Fruit fly (Drosophila melanogaster): ENCODE data around the gene CG7131.

Gene CG7131

DNA sequence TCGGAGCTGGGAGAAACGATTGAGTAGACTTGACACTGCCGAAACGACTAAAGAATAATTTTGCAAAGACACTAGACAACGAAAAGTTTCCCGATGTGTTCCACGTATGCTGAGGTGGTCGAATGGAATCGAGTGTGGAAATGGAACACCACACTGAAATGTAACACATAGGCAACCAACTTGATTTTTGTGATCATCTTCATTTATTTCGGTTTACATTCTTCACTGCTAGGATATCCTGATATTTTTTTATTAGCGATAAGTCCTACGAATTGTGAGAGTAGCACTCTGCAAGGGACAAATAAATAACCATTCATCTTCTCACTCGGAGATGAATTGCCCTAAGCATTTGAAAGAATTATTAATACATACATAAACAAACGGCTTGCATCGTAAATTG lies at the start of gene CG7131:
CG7131 (minus strand) TSS at position 101 of the 400 bp plus-strand sequence.
- TF ChIP-seq insv (optimal IDR thresholded peaks at IDR 0.05): no peak
- TF ChIP-seq psq (optimal IDR thresholded peaks at IDR 0.05): no peak

DNA sequence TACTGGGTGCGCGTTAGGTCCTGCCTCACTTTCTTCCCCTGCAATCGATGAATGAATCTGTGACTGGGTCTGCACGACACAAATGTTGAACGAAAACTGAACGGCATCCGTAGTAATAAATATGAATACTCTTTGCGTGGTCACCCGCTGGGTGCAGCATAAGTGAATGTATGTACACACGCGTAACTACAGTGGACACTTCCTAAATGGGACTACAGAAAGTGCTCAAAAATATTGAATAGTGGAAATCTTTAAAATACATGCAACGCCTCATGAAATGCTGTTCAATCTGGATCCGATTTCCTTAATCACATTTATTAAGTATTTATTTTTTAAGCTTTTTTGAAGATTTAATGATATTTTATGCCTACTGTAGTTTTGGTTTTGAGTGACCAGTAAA lies 40.3 kb upstream of the CG7131 start, which contains the start of gene naz:
naz (minus strand) TSS at position 101 of the 400 bp plus-strand sequence.
- TF ChIP-seq insv (optimal IDR thresholded peaks at IDR 0.05) (no peak), h (optimal IDR thresholded peaks at IDR 0.05) (no peak), Myc (optimal IDR thresholded peaks at IDR 0.05) (no peak), psq (optimal IDR thresholded peaks at IDR 0.05) (no peak), ttk (optimal IDR thresholded peaks at IDR 0.05) (no peak), Sin3A (optimal IDR thresholded peaks at IDR 0.05) (no peak)

DNA sequence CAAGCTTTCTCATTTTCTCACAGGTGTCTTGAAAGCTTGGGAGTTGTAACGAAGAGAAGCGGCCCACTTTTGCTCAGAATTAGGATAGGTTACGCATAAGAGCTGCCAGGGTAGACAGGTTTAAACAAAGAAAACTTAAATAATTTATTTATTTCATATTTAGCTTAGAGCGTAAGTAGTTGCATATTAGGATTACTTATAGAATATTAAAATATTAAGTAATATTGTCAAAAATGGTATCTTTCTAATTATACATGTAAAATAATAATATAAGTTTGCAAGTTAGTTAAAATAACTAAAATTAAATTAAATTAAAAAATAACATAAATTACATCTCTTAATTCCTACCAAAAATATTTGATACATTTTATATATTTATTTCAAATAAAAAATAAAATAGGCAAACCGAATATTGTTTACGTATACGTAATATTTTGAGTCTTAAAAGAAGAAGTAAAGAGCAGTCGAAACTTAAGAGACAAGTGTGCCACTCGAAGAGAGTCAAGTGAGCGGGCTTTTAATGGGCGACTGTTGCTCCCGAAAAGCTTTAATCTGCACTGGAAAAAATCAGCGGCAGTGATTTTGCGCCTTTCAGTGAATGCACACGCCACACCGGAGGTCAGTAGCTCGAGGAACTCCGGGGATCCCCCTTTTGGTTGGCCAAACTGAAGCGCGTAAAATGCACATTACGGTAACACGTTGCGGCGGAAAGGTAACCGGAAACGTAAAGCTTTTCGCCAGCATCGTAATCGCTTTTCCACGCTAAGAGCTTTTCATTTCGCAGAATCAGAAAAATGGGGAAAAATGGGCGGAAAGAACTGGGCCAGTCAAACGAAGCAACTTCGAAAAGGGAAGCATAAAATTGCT lies 26.5 kb upstream of the CG7131 start:
- TF ChIP-seq Sin3A (optimal IDR thresholded peaks at IDR 0.05) (no peak), insv (optimal IDR thresholded peaks at IDR 0.05) (no peak), psq (optimal IDR thresholded peaks at IDR 0.05) (no peak), ttk (optimal IDR thresholded peaks at IDR 0.05) (no peak), h (optimal IDR thresholded peaks at IDR 0.05) (no peak), Myc (optimal IDR thresholded peaks at IDR 0.05) (no peak)

DNA sequence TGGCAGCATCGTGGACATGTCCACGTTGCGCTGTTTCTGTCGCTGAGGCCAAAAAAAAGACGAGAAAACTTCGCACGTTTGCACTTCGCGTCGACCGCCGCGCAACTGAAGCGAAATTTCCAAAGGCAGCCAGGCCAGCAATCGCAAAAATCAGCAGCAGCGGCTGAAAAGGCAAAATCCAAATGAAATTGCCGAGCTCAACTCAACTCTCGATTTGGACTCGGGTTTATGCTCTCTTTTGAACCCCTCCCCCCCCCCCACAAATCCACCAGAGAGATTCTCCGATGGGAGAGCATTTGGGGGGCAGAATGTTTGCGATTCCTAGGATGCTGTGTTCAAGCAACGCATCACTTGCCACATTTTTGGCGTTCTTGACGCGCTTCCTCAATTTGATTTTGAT lies 25.7 kb upstream of the CG7131 start, which contains the start of gene PKD:
PKD (minus strand) TSS at position 88 of the 400 bp plus-strand sequence.
- no peak for TF ChIP-seq h (optimal IDR thresholded peaks at IDR 0.05)

DNA sequence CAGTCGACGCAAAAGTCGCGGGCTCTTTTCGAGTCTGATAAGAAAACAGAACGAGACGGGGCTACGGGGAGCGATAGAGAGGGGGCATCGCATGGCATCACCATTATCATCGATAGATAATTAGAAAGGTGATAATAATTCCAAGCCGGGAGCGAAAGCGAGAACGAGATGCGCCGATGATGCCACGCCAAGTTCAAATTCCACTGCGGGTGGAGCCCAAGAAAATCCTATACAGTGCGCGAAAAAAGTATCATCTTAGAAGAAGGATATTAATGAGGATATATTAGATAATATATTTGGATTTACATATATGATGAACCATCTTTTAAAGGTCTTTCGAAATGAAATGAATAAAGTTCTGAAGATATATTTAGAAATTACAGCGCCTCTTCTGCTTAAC lies 24.2 kb upstream of the CG7131 start:
- TF ChIP-seq Sin3A (optimal IDR thresholded peaks at IDR 0.05) (no peak), h (optimal IDR thresholded peaks at IDR 0.05) (no peak), insv (optimal IDR thresholded peaks at IDR 0.05) (no peak), psq (optimal IDR thresholded peaks at IDR 0.05) (no peak), ttk (optimal IDR thresholded peaks at IDR 0.05) (no peak), Myc (optimal IDR thresholded peaks at IDR 0.05) (no peak)

DNA sequence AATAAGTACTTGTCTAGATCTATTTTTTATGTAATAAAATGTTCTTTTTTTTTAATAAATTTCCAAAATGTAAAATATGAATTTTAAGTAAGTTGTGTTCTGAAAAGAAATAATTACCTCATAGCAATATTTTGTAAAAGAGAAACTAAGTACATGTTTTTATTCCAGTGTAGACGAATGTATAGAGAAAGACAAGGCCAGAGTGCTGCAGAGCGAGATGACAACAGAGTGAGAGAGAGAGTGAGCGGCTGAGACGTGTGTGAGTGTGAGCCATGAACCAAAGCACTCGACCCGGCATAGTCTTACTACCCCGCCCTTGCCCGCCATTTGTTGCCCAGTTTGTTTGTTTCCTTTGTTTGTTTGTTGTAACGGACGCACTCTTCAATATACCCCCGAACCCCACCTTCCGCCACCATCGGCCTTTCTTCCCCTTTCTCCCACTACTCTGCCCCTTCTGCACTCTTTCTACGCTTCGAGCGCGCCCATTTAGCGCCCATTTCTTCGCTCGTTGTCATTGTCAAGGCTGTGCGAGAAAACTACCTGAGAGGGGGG lies 22.9 kb upstream of the CG7131 start:
- no peak for TF ChIP-seq insv (optimal IDR thresholded peaks at IDR 0.05)

DNA sequence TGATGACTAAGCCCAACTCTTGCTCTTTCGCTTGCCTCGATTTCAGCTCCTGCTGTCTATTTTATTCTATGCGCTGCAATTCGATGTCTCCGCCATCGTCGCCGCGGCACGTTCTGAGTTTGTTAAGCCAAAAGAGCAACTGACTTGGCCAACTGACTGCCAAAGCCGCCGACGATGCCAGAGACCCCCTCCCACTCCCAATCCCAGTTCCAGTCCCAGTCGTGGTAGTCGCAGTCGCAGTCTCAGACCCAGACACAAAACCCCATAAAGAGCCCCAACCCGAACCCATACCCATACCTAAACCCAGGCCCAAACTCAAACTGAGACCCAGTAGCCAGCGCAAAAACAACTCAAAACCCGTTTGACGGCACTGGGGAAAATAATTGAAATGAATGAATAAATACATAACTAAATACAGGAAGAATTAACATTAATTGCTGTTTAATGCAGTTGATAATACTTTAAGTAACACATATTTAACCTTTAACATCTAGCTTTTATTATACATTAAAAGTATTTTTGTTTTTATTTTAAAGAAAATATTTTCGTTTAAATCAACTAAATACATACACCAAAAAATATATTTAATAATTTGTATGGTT lies 22.3 kb upstream of the CG7131 start:
- TF ChIP-seq h (optimal IDR thresholded peaks at IDR 0.05): no peak
- TF ChIP-seq ttk (optimal IDR thresholded peaks at IDR 0.05): no peak

DNA sequence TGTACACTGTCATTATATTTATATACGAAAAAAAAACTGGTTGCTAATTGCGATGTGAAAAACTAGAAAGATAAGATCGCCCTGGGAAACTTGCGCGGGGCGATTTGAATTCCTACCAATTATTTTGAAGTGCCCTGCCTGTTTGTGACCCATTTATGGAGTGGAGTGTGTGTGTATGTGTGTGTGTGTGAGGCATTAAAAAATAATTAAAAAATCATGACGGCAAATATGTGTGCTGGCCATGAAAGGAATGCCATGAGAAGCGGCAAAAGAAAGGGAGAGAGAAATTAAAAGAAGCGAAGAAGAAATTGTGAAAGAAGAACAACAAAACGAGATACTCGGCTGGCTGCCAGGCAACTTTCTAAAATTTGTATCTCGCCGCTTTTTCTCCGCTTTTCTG lies 21.3 kb upstream of the CG7131 start:
- no peak for TF ChIP-seq h (optimal IDR thresholded peaks at IDR 0.05)
- no peak for TF ChIP-seq psq (optimal IDR thresholded peaks at IDR 0.05)
- TF ChIP-seq ttk (optimal IDR thresholded peaks at IDR 0.05): no peak
- no peak for TF ChIP-seq Myc (optimal IDR thresholded peaks at IDR 0.05)
- no peak for TF ChIP-seq insv (optimal IDR thresholded peaks at IDR 0.05)
- TF ChIP-seq Sin3A (optimal IDR thresholded peaks at IDR 0.05): no peak

DNA sequence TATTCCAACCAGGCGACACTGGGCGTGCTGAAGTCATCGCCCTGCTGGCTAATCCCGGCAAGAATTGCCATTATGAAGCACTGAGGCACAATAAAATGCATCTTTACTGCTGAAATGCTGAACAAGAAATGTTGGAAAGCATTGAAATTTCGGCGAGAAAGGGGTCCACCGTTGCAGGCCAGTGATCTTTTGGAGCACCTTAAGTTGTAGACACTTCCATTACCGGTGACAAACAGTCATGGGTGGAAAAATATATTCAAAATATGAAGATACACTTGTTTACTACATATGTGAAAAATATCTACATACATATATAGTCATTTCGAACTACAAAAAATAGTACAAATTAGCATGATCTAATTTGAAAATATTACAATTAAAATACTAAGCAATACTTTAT lies 14.2 kb upstream of the CG7131 start, which contains the start of gene CG7126:
CG7126 (minus strand) TSS at position 101 of the 400 bp plus-strand sequence.
- TF ChIP-seq Myc (optimal IDR thresholded peaks at IDR 0.05) (no peak), Sin3A (optimal IDR thresholded peaks at IDR 0.05) (no peak), h (optimal IDR thresholded peaks at IDR 0.05) (no peak), ttk (optimal IDR thresholded peaks at IDR 0.05) (no peak), insv (optimal IDR thresholded peaks at IDR 0.05) (no peak), psq (optimal IDR thresholded peaks at IDR 0.05) (no peak)

DNA sequence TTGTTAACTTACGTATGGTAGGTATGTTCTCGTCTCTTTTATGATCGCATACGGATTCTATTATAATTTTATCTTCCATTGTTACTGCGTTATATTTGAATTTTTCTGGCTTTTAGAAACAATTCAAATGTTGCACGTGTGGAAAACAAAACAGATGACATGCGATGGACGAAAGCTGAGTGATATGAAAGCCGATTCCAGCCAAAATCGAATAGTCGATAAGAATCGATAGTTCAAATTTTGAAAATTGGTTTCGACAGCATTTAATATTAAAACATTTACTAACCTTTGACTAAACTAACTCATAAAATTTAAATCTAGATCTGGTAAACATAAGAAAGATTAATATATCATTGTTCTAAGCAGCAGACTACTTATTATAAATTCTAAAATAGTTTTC lies 13.0 kb upstream of the CG7131 start, which contains the start of gene Polr1E:
Polr1E (minus strand) TSS at position 160 of the 400 bp plus-strand sequence.
- TF ChIP-seq Sin3A (optimal IDR thresholded peaks at IDR 0.05): no peak
- TF ChIP-seq insv (optimal IDR thresholded peaks at IDR 0.05): no peak
- no peak for TF ChIP-seq h (optimal IDR thresholded peaks at IDR 0.05)
- no peak for TF ChIP-seq ttk (optimal IDR thresholded peaks at IDR 0.05)
- no peak for TF ChIP-seq Myc (optimal IDR thresholded peaks at IDR 0.05)
- TF ChIP-seq psq (optimal IDR thresholded peaks at IDR 0.05): no peak

DNA sequence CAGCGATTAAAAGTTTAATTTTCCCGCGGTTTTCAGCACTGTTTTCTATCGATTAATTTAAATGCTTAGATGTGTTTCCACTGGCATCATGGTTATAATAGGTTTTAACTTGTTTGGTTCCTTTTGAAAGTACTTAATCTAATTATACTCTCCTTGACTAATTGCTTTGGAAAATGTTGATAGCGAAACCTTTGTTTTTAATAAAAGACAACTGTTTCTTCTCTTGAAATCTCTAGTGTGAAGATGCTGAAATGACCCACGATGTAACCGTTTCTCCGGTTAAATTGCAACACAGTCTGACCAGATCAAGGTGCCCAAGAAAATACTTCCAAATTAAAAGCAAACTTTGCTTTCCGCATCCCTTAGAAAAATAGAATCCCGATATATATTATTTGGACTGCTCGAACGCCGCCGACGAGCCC lies 10.3 kb upstream of the CG7131 start, which contains the start of gene Dlc90F:
Dlc90F (plus strand) TSS at position 330 of the 422 bp plus-strand sequence.
- no peak for TF ChIP-seq psq (optimal IDR thresholded peaks at IDR 0.05)
- no peak for TF ChIP-seq Sin3A (optimal IDR thresholded peaks at IDR 0.05)
- TF ChIP-seq Myc (optimal IDR thresholded peaks at IDR 0.05): no peak
- TF ChIP-seq h (optimal IDR thresholded peaks at IDR 0.05): no peak
- no peak for TF ChIP-seq insv (optimal IDR thresholded peaks at IDR 0.05)
- no peak for TF ChIP-seq ttk (optimal IDR thresholded peaks at IDR 0.05)

DNA sequence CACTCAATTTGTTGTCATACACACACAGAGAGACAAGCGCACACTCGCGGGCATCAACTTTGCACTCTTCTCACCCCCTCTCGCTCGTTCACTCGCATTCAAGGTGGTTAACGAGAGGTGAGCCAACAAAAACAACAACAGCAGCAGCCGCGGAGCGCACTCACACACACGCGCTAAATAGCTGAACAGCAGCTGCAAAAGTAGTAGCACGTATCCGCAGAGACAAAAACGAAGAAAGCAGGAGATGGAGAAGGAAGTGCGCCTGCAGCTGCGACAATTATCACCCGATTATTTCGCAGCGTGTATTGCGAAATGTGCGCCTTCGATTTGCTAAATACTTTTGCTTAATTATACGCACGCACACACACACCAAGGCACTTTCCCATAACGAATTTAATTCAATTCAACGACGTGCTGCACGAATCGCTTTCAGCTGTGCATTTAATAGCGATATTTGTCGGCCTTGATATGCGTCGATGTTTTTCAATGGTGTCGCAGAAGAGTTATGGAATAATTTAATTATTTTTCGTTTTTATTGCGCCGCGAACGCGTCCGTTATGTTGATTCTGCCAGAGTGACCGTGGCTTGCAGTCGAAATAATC lies 9.8 kb upstream of the CG7131 start:
- TF ChIP-seq ttk (optimal IDR thresholded peaks at IDR 0.05) (no peak), Myc (optimal IDR thresholded peaks at IDR 0.05) (no peak), h (optimal IDR thresholded peaks at IDR 0.05) (no peak), Sin3A (optimal IDR thresholded peaks at IDR 0.05) (no peak), psq (optimal IDR thresholded peaks at IDR 0.05) (no peak)
